Worm (Caenorhabditis elegans) whole organism, L1 larva: Measurements from ENCODE around the gene ZK1320.5.

ENCODE experiments used
- C04F5.9 ChIP-seq: sonication (generic microtip); optimal IDR thresholded peaks from 2 replicates; lab custom pipeline; 2016; ENCODE audit warnings: missing genetic modification characterization, missing compliant biosample characterization
- C34B4.2 ChIP-seq: sonication (generic microtip); optimal IDR thresholded peaks from 2 replicates; lab custom pipeline; 2017; ENCODE audit warnings: mild to moderate bottlenecking, missing genetic modification characterization, missing compliant biosample characterization
- alr-1 ChIP-seq: fragments of 200-800 bp; sonication (Bioruptor generic); optimal IDR thresholded peaks from 2 replicates; lab custom pipeline; 2018; ENCODE audit warnings: borderline replicate concordance, mild to moderate bottlenecking, missing genetic modification characterization, missing compliant biosample characterization
- blmp-1 ChIP-seq: fragments of 150-350 bp; optimal IDR thresholded peaks from 2 replicates; lab custom pipeline; 2014; ENCODE audit warnings: missing biosample characterization, missing genetic modification characterization
- ceh-63 ChIP-seq: fragments of 200-800 bp; sonication (Bioruptor generic); optimal IDR thresholded peaks from 2 replicates; lab custom pipeline; 2018; ENCODE audit warnings: mild to moderate bottlenecking, missing genetic modification characterization, missing compliant biosample characterization
- ceh-90 ChIP-seq: sonication (generic microtip); optimal IDR thresholded peaks from 2 replicates; lab custom pipeline; 2016; ENCODE audit warnings: missing genetic modification characterization, missing compliant biosample characterization
- dpl-1 ChIP-seq, 3 experiments: fragments of 150-350 bp in 2 of 3; sonication (generic microtip) in 1 of 3; optimal IDR thresholded peaks; 2 replicates each; lab custom pipeline; 2014 to 2017; ENCODE audit warnings: missing biosample characterization in 3 of 3, missing genetic modification characterization in 3 of 3, missing genetic modification reagents in 3 of 3
- efl-1 ChIP-seq, 4 experiments: fragments of 150-350 bp; optimal IDR thresholded peaks in 3 of 4; peaks in 1 of 4; 1 replicate in 1 of 4; 2 replicates in 3 of 4; lab custom pipeline; 2014; ENCODE audit warnings: missing biosample characterization in 2 of 4, missing genetic modification characterization in 2 of 4, missing genetic modification reagents in 2 of 4
- egl-27 ChIP-seq, 2 experiments: fragments of 150-350 bp in 1 of 2; sonication (generic microtip); optimal IDR thresholded peaks; 3 replicates each; lab custom pipeline; 2017 to 2018; ENCODE audit warnings: missing biosample characterization in 2 of 2, missing genetic modification characterization in 2 of 2, missing genetic modification reagents in 2 of 2
- fkh-10 ChIP-seq: sonication (generic microtip); optimal IDR thresholded peaks from 2 replicates; lab custom pipeline; 2017; ENCODE audit warnings: missing biosample characterization, missing genetic modification reagents, missing genetic modification characterization
- fos-1 ChIP-seq: fragments of 150-350 bp; optimal IDR thresholded peaks from 2 replicates; lab custom pipeline; 2014; ENCODE audit warnings: missing biosample characterization, missing genetic modification characterization
- grh-1 ChIP-seq: fragments of 200-800 bp; sonication (Bioruptor generic); IDR thresholded peaks from 2 replicates; pipeline ENCODE4 v1.3.6; 2022; ENCODE audit warnings: missing genetic modification reagents, missing genetic modification characterization, missing compliant biosample characterization
- hlh-17 ChIP-seq: fragments of 200-800 bp; sonication (Bioruptor generic); optimal IDR thresholded peaks from 2 replicates; lab custom pipeline; 2018; ENCODE audit warnings: missing genetic modification characterization, mild to moderate bottlenecking, missing compliant biosample characterization, moderate library complexity, borderline replicate concordance
- irx-1 ChIP-seq: sonication (generic microtip); optimal IDR thresholded peaks from 2 replicates; lab custom pipeline; 2016; ENCODE audit warnings: missing genetic modification characterization, missing compliant biosample characterization
- isw-1 ChIP-seq: fragments of 200-800 bp; sonication (Bioruptor generic); IDR thresholded peaks from 2 replicates; pipeline ENCODE4 v1.3.6; 2022; ENCODE audit warnings: missing genetic modification characterization, missing compliant biosample characterization
- lin-13 ChIP-seq: fragments of 150-350 bp; optimal IDR thresholded peaks from 2 replicates; lab custom pipeline; 2014; ENCODE audit warnings: missing biosample characterization, missing genetic modification reagents, missing genetic modification characterization
- lin-14 ChIP-seq: fragments of 200-800 bp; sonication (Bioruptor generic); optimal IDR thresholded peaks from 2 replicates; lab custom pipeline; 2018; ENCODE audit warnings: mild to moderate bottlenecking, missing genetic modification characterization, moderate library complexity, missing compliant biosample characterization
- lin-35 ChIP-seq, 2 experiments: fragments of 150-350 bp; optimal IDR thresholded peaks; 2 replicates each; lab custom pipeline; 2014; ENCODE audit warnings: missing biosample characterization in 2 of 2, missing genetic modification characterization in 2 of 2, missing genetic modification reagents in 2 of 2
- mab-9 ChIP-seq: fragments of 200-800 bp; sonication (Bioruptor generic); IDR thresholded peaks from 2 replicates; pipeline ENCODE4 v1.3.6; 2022; ENCODE audit warnings: missing genetic modification reagents, missing genetic modification characterization, missing compliant biosample characterization
- mdl-1 ChIP-seq, 2 experiments: fragments of 150-350 bp; optimal IDR thresholded peaks; 2 replicates each; lab custom pipeline; 2014 to 2017; ENCODE audit warnings: missing biosample characterization in 2 of 2, missing genetic modification characterization in 2 of 2, inconsistent platforms in 1 of 2
- mef-2 ChIP-seq: fragments of 150-350 bp; optimal IDR thresholded peaks from 2 replicates; lab custom pipeline; 2014; ENCODE audit warnings: missing biosample characterization, missing genetic modification characterization
- mep-1 ChIP-seq: fragments of 150-350 bp; optimal IDR thresholded peaks from 2 replicates; lab custom pipeline; 2014; ENCODE audit warnings: missing biosample characterization, missing genetic modification characterization
- nhr-12 ChIP-seq: sonication (generic microtip); optimal IDR thresholded peaks from 2 replicates; lab custom pipeline; 2017; ENCODE audit warnings: missing biosample characterization, missing genetic modification characterization
- nhr-20 ChIP-seq: sonication (generic microtip); optimal IDR thresholded peaks from 2 replicates; lab custom pipeline; 2016; ENCODE audit warnings: mild to moderate bottlenecking, missing genetic modification characterization, missing compliant biosample characterization
- nhr-47 ChIP-seq: sonication (generic microtip); optimal IDR thresholded peaks from 2 replicates; lab custom pipeline; 2016; ENCODE audit warnings: mild to moderate bottlenecking, missing genetic modification characterization, moderate library complexity, missing compliant biosample characterization
- nhr-71 ChIP-seq: sonication (generic microtip); optimal IDR thresholded peaks from 2 replicates; lab custom pipeline; 2016; ENCODE audit warnings: mild to moderate bottlenecking, missing genetic modification characterization, moderate library complexity, missing compliant biosample characterization
- nhr-77 ChIP-seq: fragments of 150-350 bp; optimal IDR thresholded peaks from 2 replicates; lab custom pipeline; 2014; ENCODE audit warnings: missing biosample characterization, missing genetic modification characterization
- nhr-85 ChIP-seq: sonication (generic microtip); peaks from one replicate; lab custom pipeline; 2016; ENCODE audit warnings: missing genetic modification characterization, inconsistent platforms, missing compliant biosample characterization
- nhr-90 ChIP-seq: sonication (generic microtip); optimal IDR thresholded peaks from 2 replicates; lab custom pipeline; 2016; ENCODE audit warnings: mild to moderate bottlenecking, missing genetic modification characterization, missing compliant biosample characterization; ENCODE audit not compliant: poor library complexity
- pag-3 ChIP-seq: sonication (generic microtip); optimal IDR thresholded peaks from 2 replicates; lab custom pipeline; 2017; ENCODE audit warnings: missing genetic modification characterization, mild to moderate bottlenecking, missing compliant biosample characterization, antibody characterized with exemption, borderline replicate concordance; ENCODE audit not compliant: insufficient read depth
- pqm-1 ChIP-seq: sonication (generic microtip); optimal IDR thresholded peaks from 3 replicates; lab custom pipeline; 2017; ENCODE audit warnings: missing biosample characterization, missing genetic modification characterization
- rnt-1 ChIP-seq: sonication (generic microtip); optimal IDR thresholded peaks from 2 replicates; lab custom pipeline; 2016; ENCODE audit warnings: mild to moderate bottlenecking, missing genetic modification characterization, moderate library complexity, missing compliant biosample characterization
- skn-1 ChIP-seq: fragments of 150-350 bp; optimal IDR thresholded peaks from 2 replicates; lab custom pipeline; 2014; ENCODE audit warnings: missing biosample characterization, missing genetic modification characterization
- snu-23 ChIP-seq: sonication (generic microtip); optimal IDR thresholded peaks from 2 replicates; lab custom pipeline; 2016; ENCODE audit warnings: missing genetic modification characterization, missing compliant biosample characterization
- sptf-1 ChIP-seq: fragments of 150-350 bp; optimal IDR thresholded peaks from 2 replicates; lab custom pipeline; 2014; ENCODE audit warnings: missing biosample characterization, missing genetic modification characterization
- sup-37 ChIP-seq: fragments of 200-800 bp; sonication (Bioruptor generic); optimal IDR thresholded peaks from 2 replicates; lab custom pipeline; 2018; ENCODE audit warnings: mild to moderate bottlenecking, missing genetic modification characterization, missing compliant biosample characterization
- tbx-2 ChIP-seq: sonication (generic microtip); optimal IDR thresholded peaks from 2 replicates; lab custom pipeline; 2016; ENCODE audit warnings: missing genetic modification characterization, missing compliant biosample characterization
- tlp-1 ChIP-seq: fragments of 150-350 bp; optimal IDR thresholded peaks from 2 replicates; lab custom pipeline; 2014; ENCODE audit warnings: missing biosample characterization, missing genetic modification characterization
- unc-86 ChIP-seq: sonication (generic microtip); optimal IDR thresholded peaks from 2 replicates; lab custom pipeline; 2016; ENCODE audit warnings: missing genetic modification characterization, missing compliant biosample characterization
- zag-1 ChIP-seq: fragments of 150-350 bp; optimal IDR thresholded peaks from 2 replicates; lab custom pipeline; 2014; ENCODE audit warnings: missing biosample characterization, missing genetic modification characterization
- zip-4 ChIP-seq: fragments of 200-800 bp; sonication (Bioruptor generic); optimal IDR thresholded peaks from 2 replicates; lab custom pipeline; 2018; ENCODE audit warnings: mild to moderate bottlenecking, missing genetic modification characterization, moderate library complexity, missing compliant biosample characterization
- ztf-11 ChIP-seq, 2 experiments: sonication (generic microtip); optimal IDR thresholded peaks; 2 replicates each; lab custom pipeline; 2016 to 2017; ENCODE audit warnings: missing genetic modification characterization in 2 of 2, missing biosample characterization in 1 of 2, missing compliant biosample characterization in 1 of 2

Gene ZK1320.5

DNA sequence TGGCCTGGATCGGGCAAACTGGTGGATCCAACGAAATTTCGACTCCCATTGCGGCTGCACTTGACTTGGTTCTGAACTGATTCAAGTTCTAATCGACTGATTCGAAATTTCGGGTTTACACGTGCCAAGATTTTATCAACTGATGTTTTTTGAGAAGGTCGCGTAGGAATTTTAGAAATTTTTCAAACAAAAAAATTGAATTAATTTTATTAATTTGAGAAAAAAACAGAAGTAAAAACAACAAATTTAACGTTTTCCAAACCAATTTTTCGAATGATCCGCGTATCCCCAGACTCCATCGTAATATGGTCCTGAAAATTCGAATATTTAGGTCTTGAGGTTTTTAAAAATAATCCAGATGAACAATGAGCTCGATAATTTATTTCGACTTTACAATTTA lies 12.6 kb downstream of the ZK1320.5 start, which contains the start of gene ZK1307.3:
ZK1307.3 (minus strand) TSS at position 101 of the 400 bp plus-strand sequence.
- TF ChIP-seq fos-1 (tag; lab: Kevin White, UChicago) (no peak), zip-4 (GFP tag; lab: Kevin White, UChicago) (no peak), nhr-20 (tag; lab: Kevin White, UChicago) (no peak), snu-23 (no peak), alr-1 (tag; lab: Kevin White, UChicago) (no peak), ceh-63 (no peak), tbx-2 (no peak), skn-1 (tag; lab: Kevin White, UChicago) (no peak), nhr-12 (tag; lab: Kevin White, UChicago) (no peak)

DNA sequence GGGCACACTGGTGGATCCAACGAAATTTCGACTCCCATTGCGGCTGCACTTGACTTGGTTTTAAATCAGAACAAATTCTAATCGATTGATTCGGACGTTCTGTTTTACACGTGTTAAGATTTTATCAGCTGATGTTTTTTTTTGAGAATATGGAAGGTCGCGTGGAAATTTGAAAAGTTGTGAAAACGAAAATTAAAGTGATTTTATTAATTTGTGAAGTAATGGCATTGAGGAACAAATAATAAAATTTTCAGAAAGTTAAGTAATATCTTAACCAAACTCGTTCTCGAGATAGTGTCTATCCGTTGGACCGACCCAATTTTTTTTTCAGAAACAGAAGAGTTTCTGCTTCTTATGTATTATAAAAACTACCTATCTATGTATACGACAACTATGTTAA lies 13.8 kb downstream of the ZK1320.5 start, which contains the start of gene ZK1307.4:
ZK1307.4 (minus strand) TSS at position 101 of the 400 bp plus-strand sequence.
- TF ChIP-seq pqm-1 (no peak), blmp-1 (tag; lab: Kevin White, UChicago) (no peak), mef-2 (tag; lab: Kevin White, UChicago) (no peak), lin-13 (GFP tag; lab: Kevin White, UChicago) (no peak), sup-37 (GFP tag; lab: Kevin White, UChicago) (no peak), nhr-77 (tag; lab: Kevin White, UChicago) (no peak), nhr-47 (tag; lab: Kevin White, UChicago) (no peak), unc-86 (tag; lab: Kevin White, UChicago) (no peak), grh-1 (GFP tag; lab: Robert Waterston, UW) (no peak), hlh-17 (GFP tag; lab: Kevin White, UChicago) (no peak), egl-27 (tag; optimal IDR thresholded peaks at IDR 0.05; lab: Kevin White, UChicago) (no peak), lin-35 (GFP tag; optimal IDR thresholded peaks at IDR 0.05; lab: Kevin White, UChicago) (no peak), mdl-1 (tag; optimal IDR thresholded peaks at IDR 0.05; lab: Kevin White, UChicago) (no peak)
- TF ChIP-seq, all 84 proteins: peak for 0

DNA sequence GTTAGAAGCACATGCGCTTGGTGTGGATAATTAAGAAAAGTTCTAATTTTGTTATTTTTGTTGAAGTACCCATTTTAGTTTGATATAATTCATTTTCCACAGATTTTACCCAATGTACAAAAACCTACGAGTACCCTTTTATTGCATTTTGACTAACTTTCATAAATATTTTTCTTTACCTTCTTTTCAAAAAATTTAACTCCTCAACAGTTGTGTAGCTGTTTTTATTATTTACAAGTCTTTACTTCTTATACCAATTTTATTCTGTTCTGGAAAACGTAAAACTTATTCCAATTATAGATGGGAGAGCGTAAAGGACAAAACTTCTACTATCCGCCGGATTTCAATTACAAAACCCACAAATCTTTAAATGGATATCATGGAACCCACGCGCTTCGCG lies 16.3 kb downstream of the ZK1320.5 start, which contains the start of gene ZK1307.9:
ZK1307.9 (plus strand) TSS at position 301 of the 400 bp plus-strand sequence.
- TF ChIP-seq mab-9 (GFP tag; lab: Robert Waterston, UW) (no peak), egl-27 (tag; optimal IDR thresholded peaks at IDR 0.05; lab: Kevin White, UChicago) (no peak), C04F5.9 (tag; lab: Kevin White, UChicago) (no peak), mep-1 (tag; lab: Kevin White, UChicago) (no peak), isw-1 (GFP tag; lab: Robert Waterston, UW) (no peak), grh-1 (GFP tag; lab: Robert Waterston, UW) (no peak), lin-13 (GFP tag; lab: Kevin White, UChicago) (no peak), hlh-17 (GFP tag; lab: Kevin White, UChicago) (no peak), zag-1 (tag; lab: Kevin White, UChicago) (no peak), tlp-1 (tag; lab: Kevin White, UChicago) (no peak), ztf-11 (tag; optimal IDR thresholded peaks at IDR 0.05; lab: Kevin White, UChicago) (no peak), fkh-10 (GFP tag; lab: Kevin White, UChicago) (no peak), pag-3 (tag; lab: Kevin White, UChicago) (no peak), nhr-90 (no peak), irx-1 (tag; lab: Kevin White, UChicago) (no peak), nhr-77 (tag; lab: Kevin White, UChicago) (no peak)

DNA sequence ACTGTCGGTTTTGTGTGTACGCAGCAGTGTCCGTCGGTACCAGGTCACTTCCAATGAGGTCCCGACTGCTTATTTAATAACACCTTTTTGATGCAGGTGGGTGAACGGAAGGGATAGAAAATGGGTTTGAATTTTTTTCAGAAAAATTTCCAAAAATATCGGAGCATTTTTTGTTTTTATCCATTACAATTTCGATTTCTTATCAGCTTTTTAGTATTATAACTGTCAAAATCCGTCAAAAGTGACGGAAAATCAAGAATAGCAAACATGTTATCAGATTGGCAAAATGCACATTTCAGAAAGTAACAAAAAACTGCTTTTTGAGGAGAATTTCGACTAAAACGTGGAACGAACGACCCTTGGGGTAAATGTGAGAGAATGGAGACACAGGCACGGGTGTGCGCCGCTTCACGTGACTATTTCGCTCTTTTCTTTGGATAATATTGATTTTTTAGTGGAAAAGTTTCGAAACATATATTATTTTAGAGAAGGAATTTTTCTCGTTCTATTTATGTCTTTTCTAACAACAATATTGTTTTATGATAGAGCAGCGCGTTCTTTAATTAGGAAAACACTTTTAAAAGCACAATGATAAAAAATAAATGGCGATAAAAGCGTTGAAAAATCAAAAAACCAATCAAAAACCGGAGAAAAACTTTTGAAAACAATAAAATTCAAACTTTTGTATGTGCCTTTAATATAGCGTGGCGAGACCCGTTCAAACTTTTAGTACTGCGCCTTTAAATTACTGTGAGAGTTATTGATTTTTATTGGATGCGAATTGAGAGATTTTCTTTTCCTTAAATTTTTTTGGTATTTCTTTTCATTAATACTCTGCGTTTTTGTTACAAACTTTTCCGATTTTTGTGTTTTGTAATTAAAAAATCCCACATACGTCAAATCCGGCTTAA lies 18.3 kb downstream of the ZK1320.5 start, which contains the start of gene sqv-8:
sqv-8 (plus strand) TSS at position 51 of the 911 bp plus-strand sequence.
- TF ChIP-seq zip-4 (GFP tag; lab: Kevin White, UChicago) (no peak), efl-1 (optimal IDR thresholded peaks at IDR 0.05; lab: Kevin White, UChicago) (peak in 1 of 2 experiments; percentile 21), efl-1 (GFP tag; optimal IDR thresholded peaks at IDR 0.05 in 1 of 2; lab: Kevin White, UChicago) (peak; percentile 7 to 70), ceh-90 (tag; lab: Kevin White, UChicago) (no peak), nhr-47 (tag; lab: Kevin White, UChicago) (peak; percentile 17), skn-1 (tag; lab: Kevin White, UChicago) (peak; percentile 33), snu-23 (peak; percentile 51), tlp-1 (tag; lab: Kevin White, UChicago) (no peak), dpl-1 (GFP tag; optimal IDR thresholded peaks at IDR 0.05; lab: Kevin White, UChicago) (peak in 1 of 3 experiments; percentile 25), lin-14 (GFP tag; lab: Kevin White, UChicago) (peak; percentile 62), nhr-71 (peak; percentile 40), egl-27 (tag; optimal IDR thresholded peaks at IDR 0.05; lab: Kevin White, UChicago) (no peak), lin-35 (GFP tag; optimal IDR thresholded peaks at IDR 0.05; lab: Kevin White, UChicago) (peak in 1 of 2 experiments; percentile 14), sptf-1 (tag; lab: Kevin White, UChicago) (no peak), C34B4.2 (tag; lab: Kevin White, UChicago) (no peak), nhr-85 (tag; lab: Kevin White, UChicago) (peak; percentile 65), rnt-1 (tag; lab: Kevin White, UChicago) (peak; percentile 5)
